Fruit fly (Drosophila melanogaster): ENCODE measurements around the gene Cpr92F.

Cpr92F gene

dm6 chr3R:20621805-20622286, 47.5 kb upstream of the Cpr92F start, which contains the start of gene H (continued):
- no peak for TF ChIP-seq Bteb2 (GFP tag; optimal IDR thresholded peaks at IDR 0.05)
- peak; percentile 92 for TF ChIP-seq gfzf (GFP tag; optimal IDR thresholded peaks at IDR 0.05)
- no peak for TF ChIP-seq CG12219 (GFP tag; optimal IDR thresholded peaks at IDR 0.05)
- TF ChIP-seq HHEX (GFP tag; optimal IDR thresholded peaks at IDR 0.05): no peak
- TF ChIP-seq CG11504 (tag; optimal IDR thresholded peaks at IDR 0.05): no peak
- peak; percentile 1 for TF ChIP-seq CG10267 (tag; optimal IDR thresholded peaks at IDR 0.05)
- TF ChIP-seq CG15696 (tag; optimal IDR thresholded peaks at IDR 0.05): no peak
- peak; percentile 91 for TF ChIP-seq CG4617 (GFP tag; optimal IDR thresholded peaks at IDR 0.05; ENCODE audit: borderline replicate concordance)
- TF ChIP-seq CG7271 (tag; optimal IDR thresholded peaks at IDR 0.05): no peak
- TF ChIP-seq pros (GFP tag; optimal IDR thresholded peaks at IDR 0.05): no peak
- no peak for TF ChIP-seq ftz-f1 (GFP tag; optimal IDR thresholded peaks at IDR 0.05)
- no peak for TF ChIP-seq lov (optimal IDR thresholded peaks at IDR 0.05)
- no peak for TF ChIP-seq lov (GFP tag; IDR thresholded peaks at IDR 0.05)
- TF ChIP-seq HmgZ (tag; optimal IDR thresholded peaks at IDR 0.05): peak; percentile 50
- TF ChIP-seq CG8478 (optimal IDR thresholded peaks at IDR 0.05): no peak
- no peak for TF ChIP-seq onecut (GFP tag; IDR thresholded peaks at IDR 0.05)
- TF ChIP-seq CG6854 (GFP tag; optimal IDR thresholded peaks at IDR 0.05): no peak
- no peak; the same call in 2 of the 3 replicates for TF ChIP-seq CG34422 (GFP tag; IDR thresholded peaks at IDR 0.05)
- TF ChIP-seq CG14710 (tag; optimal IDR thresholded peaks at IDR 0.05): peak; percentile 36
- no peak for TF ChIP-seq gem (tag; optimal IDR thresholded peaks at IDR 0.05)
- no peak for TF ChIP-seq klu (GFP tag; IDR thresholded peaks at IDR 0.05)
- TF ChIP-seq ind (GFP tag; optimal IDR thresholded peaks at IDR 0.05): no peak
- TF ChIP-seq kah (GFP tag; optimal IDR thresholded peaks at IDR 0.05): no peak
- no peak for TF ChIP-seq CG10431 (GFP tag; optimal IDR thresholded peaks at IDR 0.05)
- peak; percentile 64 for TF ChIP-seq CG12659 (GFP tag; optimal IDR thresholded peaks at IDR 0.05)
- TF ChIP-seq pb (GFP tag; optimal IDR thresholded peaks at IDR 0.05): no peak
- no peak for TF ChIP-seq CG6254 (GFP tag; optimal IDR thresholded peaks at IDR 0.05)
- no peak for TF ChIP-seq CG4730 (GFP tag; IDR thresholded peaks at IDR 0.05)
- no peak for TF ChIP-seq ttk (GFP tag; IDR thresholded peaks at IDR 0.05)
- TF ChIP-seq B-H1 (GFP tag; IDR thresholded peaks at IDR 0.05): no peak
- no peak for TF ChIP-seq ara (GFP tag; IDR thresholded peaks at IDR 0.05)
- TF ChIP-seq H2.0 (GFP tag; IDR thresholded peaks at IDR 0.05): no peak
- TF ChIP-seq nerfin-1 (tag; optimal IDR thresholded peaks at IDR 0.05): no peak
- no peak for TF ChIP-seq Atf-2 (GFP tag; optimal IDR thresholded peaks at IDR 0.05)
- no peak for TF ChIP-seq CG18011 (GFP tag; optimal IDR thresholded peaks at IDR 0.05)
- TF ChIP-seq vvl (GFP tag; IDR thresholded peaks at IDR 0.05): no peak
- TF ChIP-seq CG7928 (GFP tag; optimal IDR thresholded peaks at IDR 0.05): no peak
- TF ChIP-seq CG32532 (GFP tag; IDR thresholded peaks at IDR 0.05): no peak
- TF ChIP-seq peb (GFP tag; IDR thresholded peaks at IDR 0.05): no peak
- no peak for TF ChIP-seq Rfx (GFP tag; IDR thresholded peaks at IDR 0.05)
- no peak for TF ChIP-seq hth (optimal IDR thresholded peaks at IDR 0.05)
- no peak for TF ChIP-seq crc (GFP tag; optimal IDR thresholded peaks at IDR 0.05)
- peak; percentile 20 for TF ChIP-seq Sin3A (optimal IDR thresholded peaks at IDR 0.05)
- TF ChIP-seq gce (GFP tag; IDR thresholded peaks at IDR 0.05): no peak
- no peak for TF ChIP-seq E2f1 (GFP tag; IDR thresholded peaks at IDR 0.05)
- TF ChIP-seq Usf (GFP tag; optimal IDR thresholded peaks at IDR 0.05): no peak
- TF ChIP-seq Nf-YC (tag; optimal IDR thresholded peaks at IDR 0.05): no peak
- no peak for TF ChIP-seq CG7839 (tag; optimal IDR thresholded peaks at IDR 0.05)
- no peak for TF ChIP-seq pfk (GFP tag; optimal IDR thresholded peaks at IDR 0.05)
- no peak for TF ChIP-seq Dip3 (GFP tag; optimal IDR thresholded peaks at IDR 0.05)
- TF ChIP-seq schlank (tag; optimal IDR thresholded peaks at IDR 0.05): no peak
- TF ChIP-seq CG2678 (tag; optimal IDR thresholded peaks at IDR 0.05): no peak
- TF ChIP-seq CG17612 (GFP tag; IDR thresholded peaks at IDR 0.05): no peak
